Worm (Caenorhabditis elegans) whole organism, L4/young adult: Measurements from ENCODE around the gene npp-23.

ENCODE experiments used
- W03F9.2 ChIP-seq: fragments of 150-350 bp; optimal IDR thresholded peaks from 2 replicates; lab custom pipeline; 2014; ENCODE audit warnings: missing biosample characterization, missing genetic modification characterization
- him-1 ChIP-seq: sonication (generic microtip); optimal IDR thresholded peaks from 2 replicates; lab custom pipeline; 2016; ENCODE audit warnings: missing genotype, missing genetic modification reagents, missing genetic modification characterization, missing compliant biosample characterization

DNA sequence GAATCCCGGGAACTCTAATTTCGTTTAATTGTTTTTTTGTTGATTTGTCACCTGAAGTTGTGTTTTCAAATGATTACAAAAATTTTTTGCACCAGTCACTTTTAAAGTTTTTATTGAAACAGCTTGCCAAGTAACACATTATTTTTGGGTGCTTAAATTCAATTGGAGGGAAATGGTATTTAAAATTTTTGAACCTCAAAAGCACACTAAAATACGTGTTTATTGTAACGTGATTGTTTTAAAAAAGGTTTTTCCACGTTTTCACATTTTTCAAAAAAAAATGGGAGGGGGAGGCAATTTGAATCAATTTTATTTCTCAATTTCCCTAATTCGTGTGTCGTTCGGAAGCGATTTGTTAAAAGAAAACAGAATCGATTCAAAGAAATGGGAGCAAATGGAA, 48.3 kb downstream of the npp-23 start, which contains the start of gene T28C6.5:
- TF ChIP-seq him-1 (tag; lab: Kevin White, UChicago): no peak
- TF ChIP-seq W03F9.2: no peak
